Worm (Caenorhabditis elegans) whole organism, early embryonic: ENCODE results near the gene Y48A5A.1.

Experiments
- aly-1 ChIP-seq: sonication (generic microtip); optimal IDR thresholded peaks from 2 replicates; lab custom pipeline; 2016; ENCODE audit warnings: missing genetic modification characterization, missing compliant biosample characterization
- ama-1 ChIP-seq: fragments of 150-350 bp; optimal IDR thresholded peaks from 2 replicates; lab custom pipeline; 2014
- ceh-36 ChIP-seq: sonication (generic microtip); optimal IDR thresholded peaks from 2 replicates; lab custom pipeline; 2016; ENCODE audit warnings: missing genetic modification characterization, inconsistent platforms, missing compliant biosample characterization
- hmbx-1 ChIP-seq: sonication (generic microtip); optimal IDR thresholded peaks from 2 replicates; lab custom pipeline; 2016; ENCODE audit warnings: mild to moderate bottlenecking, missing genetic modification characterization, missing compliant biosample characterization
- hmg-4 ChIP-seq: fragments of 200-800 bp; sonication (Bioruptor generic); optimal IDR thresholded peaks from 2 replicates; lab custom pipeline; 2018; ENCODE audit warnings: mild to moderate bottlenecking, missing genetic modification characterization, missing compliant biosample characterization
- hnd-1 ChIP-seq: sonication (generic microtip); optimal IDR thresholded peaks from 2 replicates; lab custom pipeline; 2016; ENCODE audit warnings: missing genetic modification characterization, missing compliant biosample characterization
- pes-1 ChIP-seq: fragments of 200-800 bp; sonication (Bioruptor generic); IDR thresholded peaks from 2 replicates; pipeline ENCODE4 v1.3.6; 2022; ENCODE audit warnings: missing genetic modification reagents, missing genetic modification characterization, missing compliant biosample characterization
- scrt-1 ChIP-seq: fragments of 200-800 bp; sonication (Bioruptor generic); IDR thresholded peaks from 2 replicates; pipeline ENCODE4 v1.3.6; 2022; ENCODE audit warnings: missing genetic modification characterization, missing compliant biosample characterization
- tbx-11 ChIP-seq: fragments of 200-800 bp; sonication (Bioruptor generic); IDR thresholded peaks from 2 replicates; pipeline ENCODE4 v1.3.6; 2022; ENCODE audit warnings: missing genetic modification characterization, missing compliant biosample characterization
- tbx-37 ChIP-seq: fragments of 200-800 bp; sonication (Bioruptor generic); conservative IDR thresholded peaks from 2 replicates; pipeline ENCODE4 v1.3.6; 2022; ENCODE audit warnings: missing genetic modification reagents, missing genetic modification characterization, missing compliant biosample characterization

DNA sequence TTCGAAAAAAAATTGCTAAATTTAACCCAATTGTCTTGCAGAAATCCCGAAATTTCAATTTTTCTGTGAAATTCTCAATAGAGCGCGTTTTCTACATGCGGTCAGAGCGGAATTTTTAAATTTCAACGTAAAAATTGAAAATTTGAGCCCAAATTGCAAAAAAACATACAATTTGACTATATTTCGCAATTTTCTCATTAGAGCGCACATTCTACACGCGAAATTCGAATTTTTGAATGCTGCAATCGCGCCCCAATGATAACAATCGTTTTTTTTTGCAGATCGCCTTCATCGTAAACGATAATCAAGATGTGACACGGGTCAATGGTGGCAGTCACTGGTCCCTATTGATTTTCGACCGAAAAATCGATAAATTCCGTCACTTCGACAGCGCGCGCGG is 1.2 kb upstream of the Y48A5A.1 start:
- TF ChIP-seq ceh-36 (tag; lab: Kevin White, UChicago), result no peak
- no peak for TF ChIP-seq scrt-1
- no peak for TF ChIP-seq hnd-1 (tag; lab: Kevin White, UChicago)
- no peak for TF ChIP-seq tbx-11
- no peak for TF ChIP-seq hmg-4 (GFP tag; lab: Kevin White, UChicago)
- TF ChIP-seq ama-1 (lab: Kevin White, UChicago), result no peak
- no peak for TF ChIP-seq pes-1 (GFP tag; lab: Robert Waterston, UW)
- no peak for TF ChIP-seq aly-1 (tag; lab: Kevin White, UChicago)
- no peak for TF ChIP-seq hmbx-1 (tag; lab: Kevin White, UChicago)
- no peak for TF ChIP-seq tbx-37 (GFP tag; lab: Robert Waterston, UW)
